Fruit fly (Drosophila melanogaster): ENCODE results near the gene Adk2.

Adk2 gene

dm6 chr3L:13044335-13044814, 21.9 kb upstream of the Adk2 start, which contains the start of gene Syx13 (continued):
- peak; percentile 36 for TF ChIP-seq CG9727 (GFP tag; optimal IDR thresholded peaks at IDR 0.05)
- TF ChIP-seq scrt (GFP tag; optimal IDR thresholded peaks at IDR 0.05), result no peak
- peak; percentile 99 for TF ChIP-seq CG4360 (GFP tag; IDR thresholded peaks at IDR 0.05)
- peak in 1 of 2 experiments; percentile 8 for TF ChIP-seq Pdp1 (GFP tag; optimal IDR thresholded peaks at IDR 0.05)
- peak; percentile 93 for TF ChIP-seq E2f1 (GFP tag; IDR thresholded peaks at IDR 0.05)
- TF ChIP-seq CG31365 (tag; optimal IDR thresholded peaks at IDR 0.05), result no peak
- peak; percentile 40; the same call in 1 of the 2 replicates for TF ChIP-seq CG3847 (GFP tag; IDR thresholded peaks at IDR 0.05)
- 0 out of 2 replicates have a peak, but pooled peaks have one; percentile 23 for TF ChIP-seq slbo (GFP tag; IDR thresholded peaks at IDR 0.05)
- peak; percentile 78 for TF ChIP-seq unc-4 (GFP tag; IDR thresholded peaks at IDR 0.05; ENCODE audit: partially characterized antibody)
- peak; percentile 1 for TF ChIP-seq PHDP (tag; optimal IDR thresholded peaks at IDR 0.05)
- no peak for TF ChIP-seq Max (GFP tag; optimal IDR thresholded peaks at IDR 0.05)
- TF ChIP-seq CG13894 (tag; optimal IDR thresholded peaks at IDR 0.05), result peak; percentile 40
- TF ChIP-seq dpn (GFP tag; optimal IDR thresholded peaks at IDR 0.05), result peak in 1 of 2 experiments; percentile 8
- TF ChIP-seq sug (tag; optimal IDR thresholded peaks at IDR 0.05), result peak; percentile 97
- TF ChIP-seq zf30C (GFP tag; optimal IDR thresholded peaks at IDR 0.05), result no peak
- TF ChIP-seq CG17361 (GFP tag; IDR thresholded peaks at IDR 0.05), result peak; percentile 36; the same call in 1 of the 3 replicates
- TF ChIP-seq Sry-δ (GFP tag; optimal IDR thresholded peaks at IDR 0.05), result peak; percentile 61
- TF ChIP-seq CG18262 (tag; optimal IDR thresholded peaks at IDR 0.05), result peak; percentile 25
- peak; percentile 10 for TF ChIP-seq cwo (GFP tag; optimal IDR thresholded peaks at IDR 0.05)
- TF ChIP-seq kay (GFP tag; optimal IDR thresholded peaks at IDR 0.05), result peak; percentile 57
- no peak for TF ChIP-seq hth (optimal IDR thresholded peaks at IDR 0.05)
- peak; percentile 62 for TF ChIP-seq onecut (GFP tag; IDR thresholded peaks at IDR 0.05)
- TF ChIP-seq CG5180 (GFP tag; optimal IDR thresholded peaks at IDR 0.05), result peak; percentile 39
- peak; percentile 65 for TF ChIP-seq CG17186 (GFP tag; optimal IDR thresholded peaks at IDR 0.05)
- no peak for TF ChIP-seq CG3995 (GFP tag; optimal IDR thresholded peaks at IDR 0.05)
- no peak for TF ChIP-seq CG33213 (GFP tag; optimal IDR thresholded peaks at IDR 0.05)
- peak; percentile 45 for TF ChIP-seq CG2678 (tag; optimal IDR thresholded peaks at IDR 0.05)
- TF ChIP-seq Aef1 (GFP tag; IDR thresholded peaks at IDR 0.05), result peak; percentile 39; the same call in 2 of the 3 replicates
- TF ChIP-seq Jarid2 (GFP tag; optimal IDR thresholded peaks at IDR 0.05), result peak; percentile 41
- peak; percentile 64; the same call in 2 of the 3 replicates for TF ChIP-seq hb (GFP tag; IDR thresholded peaks at IDR 0.05; ENCODE audit: partially characterized antibody)
- peak; percentile 21 for TF ChIP-seq CG8924 (tag; optimal IDR thresholded peaks at IDR 0.05)
- TF ChIP-seq CG12769 (tag; optimal IDR thresholded peaks at IDR 0.05), result peak; percentile 6
- TF ChIP-seq so (GFP tag; IDR thresholded peaks at IDR 0.05), result no peak
- peak; percentile 26 for TF ChIP-seq dm (GFP tag; optimal IDR thresholded peaks at IDR 0.05)
- no peak for TF ChIP-seq pho (GFP tag; optimal IDR thresholded peaks at IDR 0.05)
- peak; percentile 35 for TF ChIP-seq nmo (GFP tag; optimal IDR thresholded peaks at IDR 0.05)
- peak; percentile 78 for TF ChIP-seq knrl (GFP tag; IDR thresholded peaks at IDR 0.05; ENCODE audit: partially characterized antibody)
- no peak for TF ChIP-seq ara (GFP tag; IDR thresholded peaks at IDR 0.05)
- peak; percentile 22 for TF ChIP-seq CG2120 (GFP tag; optimal IDR thresholded peaks at IDR 0.05)
- TF ChIP-seq CG6683 (GFP tag; optimal IDR thresholded peaks at IDR 0.05), result peak; percentile 40
- 0 out of 2 replicates have a peak, but pooled peaks have one; percentile 19 for TF ChIP-seq ssp (GFP tag; IDR thresholded peaks at IDR 0.05)
- peak; percentile 68 for TF ChIP-seq CG17385 (GFP tag; optimal IDR thresholded peaks at IDR 0.05)
- 0 out of 2 replicates have a peak, but pooled peaks have one; percentile 43 for TF ChIP-seq seq (GFP tag; IDR thresholded peaks at IDR 0.05)
- TF ChIP-seq ci (GFP tag; IDR thresholded peaks at IDR 0.05), result peak; percentile 25; the same call in 2 of the 3 replicates
- peak; percentile 68 for TF ChIP-seq CG1603 (tag; optimal IDR thresholded peaks at IDR 0.05)
- peak; percentile 29 for TF ChIP-seq grau (tag; optimal IDR thresholded peaks at IDR 0.05)
- TF ChIP-seq tna (GFP tag; IDR thresholded peaks at IDR 0.05; ENCODE audit: partially characterized antibody), result peak; percentile 72
- TF ChIP-seq Dek (tag; optimal IDR thresholded peaks at IDR 0.05), result peak; percentile 3
- peak; percentile 5 for TF ChIP-seq Spps (tag; optimal IDR thresholded peaks at IDR 0.05)
